Fruit fly (Drosophila melanogaster) whole organism, wandering third instar larva: ENCODE results near the gene CG16953.

ENCODE experiments used
- Abd-B ChIP-seq: fragments of >200 bp; optimal IDR thresholded peaks from 2 replicates; lab custom pipeline; 2017; ENCODE audit warnings: missing biosample characterization, missing genetic modification characterization
- CG9705 ChIP-seq: fragments of 200-800 bp; sonication (Bioruptor generic); optimal IDR thresholded peaks from 2 replicates; lab custom pipeline; 2018; ENCODE audit warnings: missing biosample characterization, mild to moderate bottlenecking, missing genetic modification characterization
- Dfd ChIP-seq: fragments of >200 bp; optimal IDR thresholded peaks from 2 replicates; lab custom pipeline; 2017; ENCODE audit warnings: missing biosample characterization, missing genetic modification characterization
- GATAd ChIP-seq: sonication (Bioruptor generic); optimal IDR thresholded peaks from 2 replicates; lab custom pipeline; 2016; ENCODE audit warnings: missing biosample characterization, missing genetic modification characterization
- Jra ChIP-seq: sonication (Bioruptor generic); optimal IDR thresholded peaks from 2 replicates; lab custom pipeline; 2016; ENCODE audit warnings: missing biosample characterization, missing genetic modification characterization
- OdsH ChIP-seq: fragments of 200-800 bp; sonication (Bioruptor generic); optimal IDR thresholded peaks from 2 replicates; lab custom pipeline; 2016; ENCODE audit warnings: missing biosample characterization, mild to moderate bottlenecking, missing genetic modification characterization
- Sp1 ChIP-seq: fragments of 200-800 bp; sonication (Bioruptor generic); optimal IDR thresholded peaks from 3 replicates; lab custom pipeline; 2019; ENCODE audit warnings: missing biosample characterization, mild to moderate bottlenecking, missing genetic modification characterization, moderate library complexity
- Vsx2 ChIP-seq: fragments of 200-300, 225-300 bp; sonication (Bioruptor generic); optimal IDR thresholded peaks from 2 replicates; lab custom pipeline; 2018; ENCODE audit warnings: missing biosample characterization, missing genetic modification characterization; ENCODE audit not compliant: partially characterized antibody
- brk ChIP-seq: fragments of 200-800 bp; sonication (Bioruptor generic); optimal IDR thresholded peaks from 2 replicates; lab custom pipeline; 2016; ENCODE audit warnings: missing biosample characterization, mild to moderate bottlenecking, missing genetic modification characterization
- fru ChIP-seq: fragments of 200-800 bp; sonication (Bioruptor generic); optimal IDR thresholded peaks from 3 replicates; lab custom pipeline; 2016; ENCODE audit warnings: missing biosample characterization, mild to moderate bottlenecking, missing genetic modification characterization
- lola ChIP-seq: fragments of >200 bp; optimal IDR thresholded peaks from 2 replicates; lab custom pipeline; 2017; ENCODE audit warnings: missing biosample characterization, missing genetic modification characterization
- pan ChIP-seq: fragments of >200 bp; optimal IDR thresholded peaks from 2 replicates; lab custom pipeline; 2017
- usp ChIP-seq: fragments of >200 bp; optimal IDR thresholded peaks from 2 replicates; lab custom pipeline; 2017; ENCODE audit warnings: missing biosample characterization, missing genetic modification characterization
- woc ChIP-seq: sonication (Bioruptor generic); optimal IDR thresholded peaks from 2 replicates; lab custom pipeline; 2016; ENCODE audit warnings: missing biosample characterization, mild to moderate bottlenecking, missing genetic modification characterization

DNA sequence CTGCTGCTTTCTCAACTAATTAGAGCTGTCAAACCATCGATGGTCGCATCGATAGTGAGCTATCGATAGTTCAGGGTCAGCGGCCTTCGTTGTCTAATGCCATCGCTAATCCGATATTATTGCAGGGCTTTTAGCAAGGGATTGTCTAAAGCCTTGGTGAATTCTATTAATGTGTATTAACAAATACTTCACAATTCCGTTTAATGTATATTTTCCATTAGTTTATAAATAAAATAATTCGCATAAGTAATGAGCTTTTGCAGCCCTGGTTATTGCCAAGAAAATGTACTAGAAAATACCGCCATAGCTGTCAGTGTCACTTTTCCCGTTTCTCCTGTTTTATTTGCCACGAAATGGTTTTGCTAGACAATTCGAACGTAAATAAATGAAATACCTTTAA lies 5.8 kb downstream of the CG16953 start, which contains the start of the genes EloB and Srp14:
- TF ChIP-seq OdsH (GFP tag; lab: Kevin White, UChicago): peak; percentile 80
- TF ChIP-seq usp: no peak
- TF ChIP-seq GATAd: no peak
- peak; percentile 83 for TF ChIP-seq fru (GFP tag; lab: Kevin White, UChicago)
- no peak for TF ChIP-seq woc (GFP tag; lab: Kevin White, UChicago)
- no peak for TF ChIP-seq Dfd (GFP tag; lab: Kevin White, UChicago)
- TF ChIP-seq brk: no peak
- peak; percentile 71 for TF ChIP-seq CG9705 (GFP tag; lab: Kevin White, UChicago)
- peak; percentile 83 for TF ChIP-seq Sp1 (GFP tag; lab: Kevin White, UChicago)
- peak; percentile 92 for TF ChIP-seq Jra (GFP tag; lab: Kevin White, UChicago)
- no peak for TF ChIP-seq Abd-B (GFP tag; lab: Kevin White, UChicago)
- TF ChIP-seq pan: no peak
- TF ChIP-seq lola (GFP tag; lab: Kevin White, UChicago): no peak
- no peak for TF ChIP-seq Vsx2 (GFP tag; lab: Kevin White, UChicago)
